Worm (Caenorhabditis elegans): ENCODE measurements around the gene C33F10.12.

ce11 chrII:4797071-4797470 lies 40.5 kb downstream of the C33F10.12 start, which contains the start of gene C33F10.14:
- TF ChIP-seq fkh-3 (tag; optimal IDR thresholded peaks at IDR 0.05) (no peak), nhr-27 (tag; optimal IDR thresholded peaks at IDR 0.05) (no peak), hlh-12 (tag; optimal IDR thresholded peaks at IDR 0.05) (no peak), B0261.1 (tag; optimal IDR thresholded peaks at IDR 0.05) (no peak), T26A5.8 (tag; optimal IDR thresholded peaks at IDR 0.05) (no peak), lin-35 (GFP tag; optimal IDR thresholded peaks at IDR 0.05) (no peak)
